Fruit fly (Drosophila melanogaster): ENCODE data around the gene CG6696.
A peak's percentile ranks its signal among the peaks of the same experiment; 100 is the strongest.

The CG6696 gene

DNA sequence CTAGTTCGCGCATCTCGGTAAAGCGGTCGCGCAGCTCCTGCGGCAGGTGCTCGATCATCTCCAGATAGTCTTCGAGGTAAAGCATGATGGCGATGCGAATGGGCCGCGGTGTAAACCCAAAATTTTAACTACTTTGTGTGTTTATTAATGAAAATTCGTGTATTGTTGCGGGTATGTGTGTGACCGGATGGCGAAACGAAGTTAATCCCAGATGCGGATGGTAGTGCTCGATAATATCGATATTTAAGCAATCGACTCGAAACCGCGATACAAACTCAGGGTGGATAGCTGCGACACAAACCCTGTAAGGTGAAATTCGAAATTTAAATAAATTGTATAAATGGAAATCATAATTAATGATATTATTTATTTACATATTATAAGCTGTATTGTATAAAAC lies 9.1 kb downstream of the CG6696 start, which contains the start of gene Ing3 (continued):
- peak; percentile 51; the same call in 1 of the 2 replicates for TF ChIP-seq hbn (GFP tag; IDR thresholded peaks at IDR 0.05; ENCODE audit: partially characterized antibody)
- no peak for TF ChIP-seq ERR (GFP tag; optimal IDR thresholded peaks at IDR 0.05)
- TF ChIP-seq CG31224 (GFP tag; IDR thresholded peaks at IDR 0.05) = no peak
- no peak for TF ChIP-seq peb (GFP tag; IDR thresholded peaks at IDR 0.05)
- no peak for TF ChIP-seq yki (optimal IDR thresholded peaks at IDR 0.05)
- TF ChIP-seq disco-r (GFP tag; optimal IDR thresholded peaks at IDR 0.05) = no peak
- TF ChIP-seq Sox102F (GFP tag; optimal IDR thresholded peaks at IDR 0.05) = no peak
- no peak for TF ChIP-seq CG13775 (GFP tag; optimal IDR thresholded peaks at IDR 0.05)
- TF ChIP-seq gro (GFP tag; optimal IDR thresholded peaks at IDR 0.05) = no peak
- peak; percentile 80 for TF ChIP-seq Opbp (GFP tag; IDR thresholded peaks at IDR 0.05; ENCODE audit: partially characterized antibody)
- TF ChIP-seq CG1832 (GFP tag; optimal IDR thresholded peaks at IDR 0.05) = no peak
- TF ChIP-seq zf30C (GFP tag; optimal IDR thresholded peaks at IDR 0.05) = no peak
- no peak for TF ChIP-seq CG3163 (GFP tag; optimal IDR thresholded peaks at IDR 0.05)
- no peak for TF ChIP-seq CG14860 (GFP tag; IDR thresholded peaks at IDR 0.05; ENCODE audit: partially characterized antibody)
- no peak for TF ChIP-seq grau (tag; optimal IDR thresholded peaks at IDR 0.05)
- no peak for TF ChIP-seq CG31388 (GFP tag; optimal IDR thresholded peaks at IDR 0.05)
- no peak for TF ChIP-seq Eip74EF (GFP tag; optimal IDR thresholded peaks at IDR 0.05)
- TF ChIP-seq CG16863 (GFP tag; optimal IDR thresholded peaks at IDR 0.05) = no peak
- no peak for TF ChIP-seq chinmo (GFP tag; IDR thresholded peaks at IDR 0.05; ENCODE audit: partially characterized antibody)
- TF ChIP-seq CG1647 (GFP tag; optimal IDR thresholded peaks at IDR 0.05) = no peak
- no peak for TF ChIP-seq fd102C (GFP tag; optimal IDR thresholded peaks at IDR 0.05)
- TF ChIP-seq zen2 (GFP tag; IDR thresholded peaks at IDR 0.05; ENCODE audit: partially characterized antibody) = no peak
- no peak for TF ChIP-seq Atf6 (GFP tag; IDR thresholded peaks at IDR 0.05)
- no peak for TF ChIP-seq corto (GFP tag; optimal IDR thresholded peaks at IDR 0.05)
- no peak for TF ChIP-seq dm (GFP tag; optimal IDR thresholded peaks at IDR 0.05)
- no peak for TF ChIP-seq Dek (tag; optimal IDR thresholded peaks at IDR 0.05)
- no peak for TF ChIP-seq CG32772 (GFP tag; IDR thresholded peaks at IDR 0.05)
- TF ChIP-seq Hr51 (GFP tag; optimal IDR thresholded peaks at IDR 0.05) = no peak
- no peak for TF ChIP-seq lilli (GFP tag; optimal IDR thresholded peaks at IDR 0.05)
- peak; percentile 52; the same call in 1 of the 3 replicates for TF ChIP-seq vnd (GFP tag; IDR thresholded peaks at IDR 0.05; ENCODE audit: partially characterized antibody)
- TF ChIP-seq CG10979 (tag; optimal IDR thresholded peaks at IDR 0.05) = no peak
- no peak for TF ChIP-seq sob (GFP tag; IDR thresholded peaks at IDR 0.05)
- TF ChIP-seq CG2116 (GFP tag; optimal IDR thresholded peaks at IDR 0.05) = peak; percentile 78
- TF ChIP-seq CG8765 (GFP tag; IDR thresholded peaks at IDR 0.05) = no peak
- peak; percentile 19 for TF ChIP-seq phol (tag; optimal IDR thresholded peaks at IDR 0.05)
- no peak for TF ChIP-seq PHDP (tag; optimal IDR thresholded peaks at IDR 0.05)
- no peak for TF ChIP-seq abd-A (tag; optimal IDR thresholded peaks at IDR 0.05)
- no peak for TF ChIP-seq CG31365 (tag; optimal IDR thresholded peaks at IDR 0.05)
- peak; percentile 49 for TF ChIP-seq CG15514 (GFP tag; optimal IDR thresholded peaks at IDR 0.05)
- no peak for TF ChIP-seq Rfx (GFP tag; IDR thresholded peaks at IDR 0.05)
- no peak for TF ChIP-seq Jarid2 (GFP tag; optimal IDR thresholded peaks at IDR 0.05)
- TF ChIP-seq CG10267 (tag; optimal IDR thresholded peaks at IDR 0.05) = peak; percentile 45
- TF ChIP-seq CG2202 (tag; optimal IDR thresholded peaks at IDR 0.05) = no peak
- TF ChIP-seq vvl (GFP tag; IDR thresholded peaks at IDR 0.05) = no peak
- TF ChIP-seq CG11398 (GFP tag; optimal IDR thresholded peaks at IDR 0.05) = no peak
- no peak for TF ChIP-seq pb (GFP tag; optimal IDR thresholded peaks at IDR 0.05)
- no peak for TF ChIP-seq cad (GFP tag; optimal IDR thresholded peaks at IDR 0.05)
- TF ChIP-seq CG10209 (GFP tag; optimal IDR thresholded peaks at IDR 0.05) = no peak
- TF ChIP-seq CG14014 (GFP tag; IDR thresholded peaks at IDR 0.05) = no peak
- TF ChIP-seq Atf3 (GFP tag; optimal IDR thresholded peaks at IDR 0.05) = no peak
- TF ChIP-seq croc (GFP tag; conservative IDR thresholded peaks at IDR 0.05) = no peak

All from whole organism, embryonic.